Worm (Caenorhabditis elegans): ENCODE measurements around the gene Y40H7A.10.

Y40H7A.10 gene

ce11 chrIV:15202923-15203322, 12.5 kb downstream of the Y40H7A.10 start, which contains the start of gene sra-30:
Gene sra-30 (minus strand): TSS chrIV:15203023.
- TF ChIP-seq ztf-11 (tag; optimal IDR thresholded peaks at IDR 0.05): no peak
- no peak for TF ChIP-seq crh-2 (tag; optimal IDR thresholded peaks at IDR 0.05)
- no peak for TF ChIP-seq nhr-11 (tag; optimal IDR thresholded peaks at IDR 0.05)
- no peak for TF ChIP-seq sma-9 (GFP tag; optimal IDR thresholded peaks at IDR 0.05)
- no peak for TF ChIP-seq sma-9 (tag; optimal IDR thresholded peaks at IDR 0.05)
- no peak for TF ChIP-seq alr-1 (tag; optimal IDR thresholded peaks at IDR 0.05)

ce11 chrIV:15187517-15188181, 27.7 kb downstream of the Y40H7A.10 start:
- TF ChIP-seq unc-55 (GFP tag; optimal IDR thresholded peaks at IDR 0.05): no peak
- no peak for TF ChIP-seq F13H6.1 (tag; optimal IDR thresholded peaks at IDR 0.05)
- no peak for TF ChIP-seq nhr-10 (tag; optimal IDR thresholded peaks at IDR 0.05)
- TF ChIP-seq aly-2 (tag; optimal IDR thresholded peaks at IDR 0.05): no peak
- no peak for TF ChIP-seq fos-1 (tag; optimal IDR thresholded peaks at IDR 0.05)
- no peak for TF ChIP-seq lin-11 (tag; optimal IDR thresholded peaks at IDR 0.05)
- no peak for TF ChIP-seq elt-1 (tag; optimal IDR thresholded peaks at IDR 0.05)
- no peak for TF ChIP-seq mbf-1 (tag; optimal IDR thresholded peaks at IDR 0.05)
- no peak for TF ChIP-seq nhr-77 (tag; optimal IDR thresholded peaks at IDR 0.05)
- TF ChIP-seq lin-39 (tag; optimal IDR thresholded peaks at IDR 0.05): no peak
- TF ChIP-seq lsy-2 (tag; optimal IDR thresholded peaks at IDR 0.05): no peak
- TF ChIP-seq ztf-4 (tag; optimal IDR thresholded peaks at IDR 0.05): no peak
- no peak for TF ChIP-seq snpc-4 (tag; optimal IDR thresholded peaks at IDR 0.05)
- no peak for TF ChIP-seq ztf-1 (GFP tag; conservative IDR thresholded peaks at IDR 0.05)
- no peak for TF ChIP-seq gmeb-1 (tag; optimal IDR thresholded peaks at IDR 0.05)
- TF ChIP-seq sma-9 (GFP tag; optimal IDR thresholded peaks at IDR 0.05): no peak
- TF ChIP-seq sma-9 (tag; optimal IDR thresholded peaks at IDR 0.05): no peak
- no peak for TF ChIP-seq nhr-237 (tag; optimal IDR thresholded peaks at IDR 0.05)
- TF ChIP-seq lin-13 (GFP tag; optimal IDR thresholded peaks at IDR 0.05): no peak

- no peak for TF ChIP-seq fos-1 (tag; optimal IDR thresholded peaks at IDR 0.05)
These were observed 35.8 kb downstream of the Y40H7A.10 start, which contains the start of gene srd-23 for ce11 chrIV:15179615-15180014. Gene srd-23 (plus strand): TSS chrIV:15179915.

- TF ChIP-seq ceh-16 (tag; optimal IDR thresholded peaks at IDR 0.05) (no peak), unc-62 (GFP tag; optimal IDR thresholded peaks at IDR 0.05) (no peak), ceh-82 (tag; optimal IDR thresholded peaks at IDR 0.05) (no peak), nhr-10 (tag; optimal IDR thresholded peaks at IDR 0.05) (no peak), alr-1 (tag; optimal IDR thresholded peaks at IDR 0.05) (no peak), dmd-4 (tag; optimal IDR thresholded peaks at IDR 0.05) (no peak)
These were observed 39.8 kb downstream of the Y40H7A.10 start, which contains the start of gene Y40H7A.4 for ce11 chrIV:15175487-15176128. Gene Y40H7A.4 (minus strand): TSS chrIV:15175537.

ce11 chrIV:15168442-15168841, 47.0 kb downstream of the Y40H7A.10 start:
- no peak for TF ChIP-seq C34F6.9 (tag; optimal IDR thresholded peaks at IDR 0.05)

ce11 chrIV:15165602-15166001, 49.8 kb downstream of the Y40H7A.10 start:
- TF ChIP-seq nhr-77 (tag; optimal IDR thresholded peaks at IDR 0.05) (no peak), unc-55 (GFP tag; optimal IDR thresholded peaks at IDR 0.05) (no peak), lin-39 (tag; optimal IDR thresholded peaks at IDR 0.05) (no peak), elt-1 (tag; optimal IDR thresholded peaks at IDR 0.05) (no peak), snpc-4 (tag; optimal IDR thresholded peaks at IDR 0.05) (no peak), aly-2 (tag; optimal IDR thresholded peaks at IDR 0.05) (no peak), ceh-16 (tag; optimal IDR thresholded peaks at IDR 0.05) (no peak), crh-2 (tag; optimal IDR thresholded peaks at IDR 0.05) (no peak), Y55F3AM.14 (GFP tag; optimal IDR thresholded peaks at IDR 0.05) (no peak)
